Fruit fly (Drosophila melanogaster) whole organism, embryonic: ENCODE data around the gene Nazo.
A peak's percentile ranks its signal among the peaks of the same experiment; 100 is the strongest.

Source experiments
- Atf-2 ChIP-seq: fragments of 200-800 bp; sonication (Bioruptor generic); optimal IDR thresholded peaks from 2 replicates; lab custom pipeline; 2016; ENCODE audit warnings: missing biosample characterization, missing genetic modification characterization
- BEAF-32 ChIP-seq: fragments of 200-800 bp; sonication (Bioruptor generic); optimal IDR thresholded peaks from 3 replicates; lab custom pipeline; 2017; ENCODE audit warnings: missing biosample characterization, missing genetic modification characterization, mild to moderate bottlenecking, moderate library complexity, missing genetic modification reagents
- Bgb ChIP-seq: fragments of 200-800 bp; sonication (Bioruptor generic); IDR thresholded peaks from 2 replicates; pipeline ENCODE4 v1.3.6; 2022; ENCODE audit warnings: missing biosample characterization, missing genetic modification characterization; ENCODE audit not compliant: partially characterized antibody
- CG10543 ChIP-seq: fragments of 200-800 bp; sonication (Bioruptor generic); optimal IDR thresholded peaks from 3 replicates; lab custom pipeline; 2017; ENCODE audit warnings: missing biosample characterization, mild to moderate bottlenecking, missing genetic modification characterization, moderate library complexity
- CG12071 ChIP-seq: fragments of 200-800 bp; sonication (Bioruptor generic); optimal IDR thresholded peaks from 3 replicates; lab custom pipeline; 2018; ENCODE audit warnings: missing biosample characterization, mild to moderate bottlenecking, missing genetic modification characterization
- CG13287 ChIP-seq: fragments of 200-800 bp; sonication (Bioruptor generic); IDR thresholded peaks from 2 replicates; pipeline ENCODE4 v1.3.6; 2022; ENCODE audit warnings: missing biosample characterization, missing genetic modification characterization; ENCODE audit not compliant: partially characterized antibody
- CG13296 ChIP-seq: fragments of 200-800 bp; sonication (Bioruptor generic); optimal IDR thresholded peaks from 3 replicates; lab custom pipeline; 2018; ENCODE audit warnings: missing biosample characterization, mild to moderate bottlenecking, missing genetic modification characterization
- CG13624 ChIP-seq: fragments of 200-800 bp; sonication (Bioruptor generic); optimal IDR thresholded peaks from 2 replicates; lab custom pipeline; 2016; ENCODE audit warnings: missing biosample characterization, missing genetic modification characterization
- CG14441 ChIP-seq: fragments of 200-800 bp; sonication (Bioruptor generic); IDR thresholded peaks from 2 replicates; pipeline ENCODE4 v1.3.6; 2022; ENCODE audit warnings: missing biosample characterization, missing genetic modification characterization
- CG14965 ChIP-seq: fragments of 200-800 bp; sonication (Bioruptor generic); optimal IDR thresholded peaks from 2 replicates; lab custom pipeline; 2016; ENCODE audit warnings: missing biosample characterization, missing genetic modification characterization, borderline replicate concordance
- CG15479 ChIP-seq: fragments of 200-800 bp; sonication (Bioruptor generic); optimal IDR thresholded peaks from 3 replicates; lab custom pipeline; 2019; ENCODE audit warnings: missing biosample characterization, mild to moderate bottlenecking, missing genetic modification characterization, moderate library complexity
- CG15696 ChIP-seq: fragments of 200-800 bp; sonication (Bioruptor generic); optimal IDR thresholded peaks from 2 replicates; lab custom pipeline; 2019; ENCODE audit warnings: missing biosample characterization, mild to moderate bottlenecking, missing genetic modification characterization, moderate library complexity
- CG1603 ChIP-seq: fragments of 200-800 bp; sonication (Bioruptor generic); optimal IDR thresholded peaks from 2 replicates; lab custom pipeline; 2019; ENCODE audit warnings: missing biosample characterization, mild to moderate bottlenecking, missing genetic modification characterization, moderate library complexity
- CG1647 ChIP-seq: fragments of 200-800 bp; sonication (Bioruptor generic); optimal IDR thresholded peaks from 3 replicates; lab custom pipeline; 2016; ENCODE audit warnings: missing biosample characterization, missing genetic modification characterization
- CG2875 ChIP-seq: fragments of 200-800 bp; sonication (Bioruptor generic); optimal IDR thresholded peaks from 2 replicates; lab custom pipeline; 2017; ENCODE audit warnings: missing biosample characterization, mild to moderate bottlenecking, missing genetic modification characterization, missing genetic modification reagents
- CG2889 ChIP-seq: fragments of 200-800 bp; sonication (Bioruptor generic); IDR thresholded peaks from 3 replicates; pipeline ENCODE4 v1.3.6; 2022; ENCODE audit warnings: missing biosample characterization, missing genetic modification characterization
- CG31441 ChIP-seq: fragments of 200-800 bp; sonication (Bioruptor generic); IDR thresholded peaks from 2 replicates; pipeline ENCODE4 v1.3.6; 2022; ENCODE audit warnings: missing biosample characterization, missing genetic modification characterization
- CG3163 ChIP-seq: fragments of 200-800 bp; sonication (Bioruptor generic); optimal IDR thresholded peaks from 3 replicates; lab custom pipeline; 2016; ENCODE audit warnings: missing biosample characterization, missing genetic modification characterization
- CG3281 ChIP-seq: fragments of 200-800 bp; sonication (Bioruptor generic); optimal IDR thresholded peaks from 3 replicates; lab custom pipeline; 2017; ENCODE audit warnings: missing biosample characterization, mild to moderate bottlenecking, missing genetic modification characterization
- CG3847 ChIP-seq: fragments of 200-800 bp; sonication (Bioruptor generic); IDR thresholded peaks from 2 replicates; pipeline ENCODE4 v1.3.6; 2022; ENCODE audit warnings: missing biosample characterization, missing genetic modification characterization
- CG4617 ChIP-seq: fragments of 200-800 bp; sonication (Bioruptor generic); optimal IDR thresholded peaks from 3 replicates; lab custom pipeline; 2016; ENCODE audit warnings: missing biosample characterization, missing genetic modification characterization, borderline replicate concordance
- CG6791 ChIP-seq: fragments of 200-800 bp; sonication (Bioruptor generic); IDR thresholded peaks from 3 replicates; pipeline ENCODE4 v1.3.6; 2022; ENCODE audit warnings: missing biosample characterization, missing genetic modification characterization; ENCODE audit not compliant: partially characterized antibody
- CG8290 ChIP-seq, 3 experiments: fragments of 200-800 bp; sonication (Bioruptor generic); optimal IDR thresholded peaks; 2 replicates each; lab custom pipeline; 2016 to 2019; ENCODE audit warnings: missing biosample characterization in 3 of 3, missing genetic modification characterization in 3 of 3, mild to moderate bottlenecking in 2 of 3, moderate library complexity in 1 of 3
- CG9797 ChIP-seq: fragments of 200-800 bp; sonication (Bioruptor generic); optimal IDR thresholded peaks from 3 replicates; lab custom pipeline; 2018; ENCODE audit warnings: missing biosample characterization, mild to moderate bottlenecking, missing genetic modification characterization
- D19A ChIP-seq: fragments of 200-800 bp; optimal IDR thresholded peaks from 3 replicates; lab custom pipeline; 2019; ENCODE audit warnings: missing biosample characterization, mild to moderate bottlenecking, missing genetic modification characterization, moderate library complexity
- Fer1 ChIP-seq: fragments of 200-800 bp; sonication (Bioruptor generic); optimal IDR thresholded peaks from 2 replicates; lab custom pipeline; 2017; ENCODE audit warnings: missing biosample characterization, mild to moderate bottlenecking, missing genetic modification characterization
- HLH3B ChIP-seq: fragments of 200-800 bp; sonication (Bioruptor generic); IDR thresholded peaks from 2 replicates; pipeline ENCODE4 v1.3.6; 2022; ENCODE audit warnings: missing biosample characterization, missing genetic modification characterization
- Med ChIP-seq: fragments of 200-800 bp; sonication (Bioruptor generic); peaks from one replicate; lab custom pipeline; 2016; ENCODE audit warnings: missing biosample characterization, missing genetic modification characterization, mild to moderate bottlenecking, inconsistent platforms, moderate library complexity
- NFAT ChIP-seq: fragments of 200-800 bp; sonication (Bioruptor generic); IDR thresholded peaks from 2 replicates; pipeline ENCODE4 v1.3.6; 2022; ENCODE audit warnings: missing biosample characterization, missing genetic modification characterization
- Oaz ChIP-seq: fragments of 200-800 bp; sonication (Bioruptor generic); IDR thresholded peaks from 2 replicates; pipeline ENCODE4 v1.3.6; 2022; ENCODE audit warnings: missing biosample characterization, missing genetic modification characterization
- Scr ChIP-seq: fragments of 200-800 bp; sonication (Bioruptor generic); IDR thresholded peaks from 2 replicates; pipeline ENCODE4 v1.3.6; 2022; ENCODE audit warnings: missing biosample characterization, missing genetic modification characterization; ENCODE audit not compliant: partially characterized antibody
- Sry-δ ChIP-seq: fragments of 200-800 bp; sonication (Bioruptor generic); optimal IDR thresholded peaks from 2 replicates; lab custom pipeline; 2016; ENCODE audit warnings: missing biosample characterization, missing genetic modification characterization
- abd-A ChIP-seq: fragments of 200-800 bp; sonication (Bioruptor generic); optimal IDR thresholded peaks from 3 replicates; lab custom pipeline; 2019; ENCODE audit warnings: missing biosample characterization, mild to moderate bottlenecking, missing genetic modification characterization, moderate library complexity
- az2 ChIP-seq: fragments of 200-800 bp; sonication (Bioruptor generic); optimal IDR thresholded peaks from 3 replicates; lab custom pipeline; 2016; ENCODE audit warnings: missing biosample characterization, missing genetic modification characterization
- crc ChIP-seq: fragments of 200-800 bp; sonication (Bioruptor generic); optimal IDR thresholded peaks from 2 replicates; lab custom pipeline; 2016; ENCODE audit warnings: missing biosample characterization, missing genetic modification characterization
- croc ChIP-seq: fragments of 200-800 bp; sonication (Bioruptor generic); conservative IDR thresholded peaks from 3 replicates; pipeline ENCODE4 v1.3.6; 2022; ENCODE audit warnings: missing biosample characterization, missing genetic modification characterization
- dmrt11E ChIP-seq: fragments of 200-800 bp; sonication (Bioruptor generic); optimal IDR thresholded peaks from 3 replicates; lab custom pipeline; 2018; ENCODE audit warnings: missing biosample characterization, mild to moderate bottlenecking, missing genetic modification characterization, moderate library complexity
- gce ChIP-seq: fragments of 200-800 bp; sonication (Bioruptor generic); IDR thresholded peaks from 3 replicates; pipeline ENCODE4 v1.3.6; 2022; ENCODE audit warnings: missing biosample characterization, missing genetic modification characterization
- gfzf ChIP-seq: fragments of 200-800 bp; sonication (Bioruptor generic); optimal IDR thresholded peaks from 2 replicates; lab custom pipeline; 2016; ENCODE audit warnings: missing biosample characterization, mild to moderate bottlenecking, missing genetic modification characterization, moderate library complexity
- gt ChIP-seq: fragments of 200-800 bp; sonication (Bioruptor generic); IDR thresholded peaks from 2 replicates; pipeline ENCODE4 v1.3.6; 2022; ENCODE audit warnings: missing biosample characterization, missing genetic modification characterization
- insv ChIP-seq, 2 experiments: fragments of 200-800 bp; sonication (Bioruptor generic); optimal IDR thresholded peaks; 3 replicates each; lab custom pipeline; 2016 to 2018; ENCODE audit warnings: missing biosample characterization in 2 of 2, missing genetic modification characterization in 2 of 2
- jumu ChIP-seq: fragments of 200-800 bp; sonication (Bioruptor generic); optimal IDR thresholded peaks from 3 replicates; lab custom pipeline; 2016; ENCODE audit warnings: missing biosample characterization, missing genetic modification characterization
- kah ChIP-seq: fragments of 200-800 bp; sonication (Bioruptor generic); optimal IDR thresholded peaks from 2 replicates; lab custom pipeline; 2018; ENCODE audit warnings: missing biosample characterization, mild to moderate bottlenecking, missing genetic modification characterization
- p53 ChIP-seq: fragments of 200-800 bp; sonication (Bioruptor generic); optimal IDR thresholded peaks from 2 replicates; lab custom pipeline; 2016; ENCODE audit warnings: missing biosample characterization, missing genetic modification characterization
- ranshi ChIP-seq: fragments of 200-800 bp; sonication (Bioruptor generic); IDR thresholded peaks from 2 replicates; pipeline ENCODE4 v1.3.6; 2022; ENCODE audit warnings: missing biosample characterization, missing genetic modification characterization
- sima ChIP-seq: fragments of 200-800 bp; sonication (Bioruptor generic); optimal IDR thresholded peaks from 2 replicates; lab custom pipeline; 2016; ENCODE audit warnings: missing biosample characterization, missing genetic modification characterization
- tll ChIP-seq, 2 experiments: fragments of 200-800 bp in 1 of 2; fragments of >200 bp in 1 of 2; sonication (Bioruptor generic) in 1 of 2; optimal IDR thresholded peaks; 2 replicates each; lab custom pipeline; 2017 to 2019; ENCODE audit warnings: missing biosample characterization in 2 of 2, missing genetic modification characterization in 2 of 2, mild to moderate bottlenecking in 1 of 2, moderate library complexity in 1 of 2
- tup ChIP-seq: fragments of 200-800 bp; sonication (Bioruptor generic); optimal IDR thresholded peaks from 2 replicates; lab custom pipeline; 2016; ENCODE audit warnings: missing biosample characterization, mild to moderate bottlenecking, missing genetic modification characterization, moderate library complexity
- tx ChIP-seq: fragments of 200-800 bp; sonication (Bioruptor generic); optimal IDR thresholded peaks from 2 replicates; lab custom pipeline; 2016; ENCODE audit warnings: missing biosample characterization, missing genetic modification characterization
- z ChIP-seq: fragments of 200-800 bp; sonication (Bioruptor generic); IDR thresholded peaks from 3 replicates; pipeline ENCODE4 v1.3.6; 2022; ENCODE audit warnings: missing biosample characterization, missing genetic modification characterization

The Nazo gene

DNA sequence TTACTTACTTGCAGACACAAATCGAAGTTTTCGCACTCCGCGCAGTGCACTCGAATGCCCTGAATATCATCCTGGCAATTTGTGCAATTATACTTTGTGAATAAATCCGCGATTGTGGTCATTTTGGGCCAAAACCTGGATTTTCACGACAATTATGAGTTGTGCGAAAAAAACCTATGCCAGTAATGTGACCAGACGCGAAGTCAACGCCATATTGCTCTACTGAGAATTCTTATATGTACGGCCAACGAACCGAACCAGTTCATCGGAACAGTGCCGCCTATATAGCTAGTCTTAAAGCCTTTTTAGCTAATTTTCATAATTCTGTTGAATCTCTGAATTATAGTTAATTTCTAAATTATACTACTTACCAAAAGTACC is 47.4 kb upstream of the Nazo start, which contains the start of gene Ada2b (continued):
- TF ChIP-seq CG14965 (GFP tag; lab: Kevin White, UChicago) (no peak), tup (GFP tag; lab: Kevin White, UChicago) (no peak), z (GFP tag; lab: Robert Waterston, UW) (no peak), Sry-δ (GFP tag; lab: Kevin White, UChicago) (peak; percentile 18), D19A (tag; lab: Kevin White, UChicago) (no peak), crc (GFP tag; lab: Kevin White, UChicago) (no peak), Fer1 (no peak), ranshi (no peak), CG13287 (GFP tag; lab: Robert Waterston, UW) (peak; percentile 35; the same call in 1 of the 2 replicates), az2 (GFP tag; lab: Kevin White, UChicago) (no peak), CG9797 (GFP tag; lab: Kevin White, UChicago) (peak; percentile 86), dmrt11E (tag; lab: Kevin White, UChicago) (no peak), jumu (GFP tag; lab: Kevin White, UChicago) (no peak), CG12071 (GFP tag; lab: Kevin White, UChicago) (no peak), CG2875 (GFP tag; lab: Kevin White, UChicago) (no peak), tll (GFP tag; optimal IDR thresholded peaks at IDR 0.05; lab: Kevin White, UChicago) (peak in 1 of 2 experiments; percentile 50), CG3847 (GFP tag; lab: Robert Waterston, UW) (no peak), CG1647 (GFP tag; lab: Kevin White, UChicago) (no peak), Oaz (GFP tag; lab: Robert Waterston, UW) (no peak), croc (GFP tag; lab: Robert Waterston, UW) (no peak), CG15696 (tag; lab: Kevin White, UChicago) (no peak), CG4617 (GFP tag; lab: Kevin White, UChicago) (peak; percentile 92), CG13296 (GFP tag; lab: Kevin White, UChicago) (no peak), CG13624 (GFP tag; lab: Kevin White, UChicago) (no peak), insv (GFP tag; optimal IDR thresholded peaks at IDR 0.05; lab: Kevin White, UChicago) (no peak), Atf-2 (no peak), abd-A (no peak), CG6791 (peak; percentile 34; the same call in 1 of the 3 replicates), gfzf (GFP tag; lab: Kevin White, UChicago) (peak; percentile 68), gce (GFP tag; lab: Robert Waterston, UW) (no peak), Scr (GFP tag; lab: Robert Waterston, UW) (peak; percentile 45), Bgb (peak; percentile 47), NFAT (no peak), BEAF-32 (peak; percentile 58), CG10543 (no peak), tx (GFP tag; lab: Kevin White, UChicago) (no peak), CG2889 (GFP tag; lab: Robert Waterston, UW) (no peak), CG14441 (GFP tag; lab: Robert Waterston, UW) (no peak), CG1603 (tag; lab: Kevin White, UChicago) (peak; percentile 32), CG3281 (no peak), sima (GFP tag; lab: Kevin White, UChicago) (no peak), Med (GFP tag; lab: Kevin White, UChicago) (peak; percentile 66), CG3163 (GFP tag; lab: Kevin White, UChicago) (no peak), p53 (GFP tag; lab: Kevin White, UChicago) (no peak), kah (GFP tag; lab: Kevin White, UChicago) (no peak), CG15479 (GFP tag; lab: Kevin White, UChicago) (peak; percentile 40), CG8290 (GFP tag; optimal IDR thresholded peaks at IDR 0.05; lab: Kevin White, UChicago) (no peak), CG8290 (tag; optimal IDR thresholded peaks at IDR 0.05; lab: Kevin White, UChicago) (peak in 1 of 2 experiments; percentile 23), HLH3B (GFP tag; lab: Robert Waterston, UW) (no peak), CG31441 (0 out of 2 replicates have a peak, but pooled peaks have one; percentile 4), gt (GFP tag; lab: Robert Waterston, UW) (no peak)
